Fruit fly (Drosophila melanogaster) whole organism, wandering third instar larva: Measurements from ENCODE around the gene PIP82.

Source experiments
- Abd-B ChIP-seq: fragments of >200 bp; optimal IDR thresholded peaks from 2 replicates; lab custom pipeline; 2017; ENCODE audit warnings: missing biosample characterization, missing genetic modification characterization
- CG9705 ChIP-seq: fragments of 200-800 bp; sonication (Bioruptor generic); optimal IDR thresholded peaks from 2 replicates; lab custom pipeline; 2018; ENCODE audit warnings: missing biosample characterization, mild to moderate bottlenecking, missing genetic modification characterization
- Dfd ChIP-seq: fragments of >200 bp; optimal IDR thresholded peaks from 2 replicates; lab custom pipeline; 2017; ENCODE audit warnings: missing biosample characterization, missing genetic modification characterization
- Dif ChIP-seq: fragments of 200-275, 200-300 bp; sonication (Bioruptor generic); optimal IDR thresholded peaks from 2 replicates; lab custom pipeline; 2018; ENCODE audit warnings: missing biosample characterization, missing genetic modification characterization; ENCODE audit not compliant: partially characterized antibody
- GATAd ChIP-seq: sonication (Bioruptor generic); optimal IDR thresholded peaks from 2 replicates; lab custom pipeline; 2016; ENCODE audit warnings: missing biosample characterization, missing genetic modification characterization
- HLH106 ChIP-seq: fragments of 200-800 bp; optimal IDR thresholded peaks from 3 replicates; lab custom pipeline; 2019; ENCODE audit warnings: missing biosample characterization, mild to moderate bottlenecking, missing genetic modification characterization, moderate library complexity
- Hnf4 ChIP-seq: fragments of 200-800 bp; sonication (Bioruptor generic); optimal IDR thresholded peaks from 2 replicates; lab custom pipeline; 2016; ENCODE audit warnings: missing biosample characterization, mild to moderate bottlenecking, missing genetic modification characterization
- Hr78 ChIP-seq: fragments of >200 bp; optimal IDR thresholded peaks from 2 replicates; lab custom pipeline; 2017; ENCODE audit warnings: missing biosample characterization, missing genetic modification characterization
- Hr83 ChIP-seq: fragments of 200-300 bp; sonication (Bioruptor generic); optimal IDR thresholded peaks from 2 replicates; lab custom pipeline; 2016; ENCODE audit warnings: missing biosample characterization, mild to moderate bottlenecking, missing genetic modification characterization, moderate library complexity; ENCODE audit not compliant: poor library complexity, severe bottlenecking
- Jra ChIP-seq: sonication (Bioruptor generic); optimal IDR thresholded peaks from 2 replicates; lab custom pipeline; 2016; ENCODE audit warnings: missing biosample characterization, missing genetic modification characterization
- Mio ChIP-seq: sonication (Bioruptor generic); optimal IDR thresholded peaks from 2 replicates; lab custom pipeline; 2016; ENCODE audit warnings: missing biosample characterization, missing genetic modification characterization
- N ChIP-seq: fragments of >200 bp; optimal IDR thresholded peaks from 2 replicates; lab custom pipeline; 2018; ENCODE audit warnings: missing biosample characterization, missing external identifiers, missing genetic modification characterization
- OdsH ChIP-seq: fragments of 200-800 bp; sonication (Bioruptor generic); optimal IDR thresholded peaks from 2 replicates; lab custom pipeline; 2016; ENCODE audit warnings: missing biosample characterization, mild to moderate bottlenecking, missing genetic modification characterization
- Rel ChIP-seq, 2 experiments: fragments of 200-800 bp; sonication (Bioruptor generic) in 1 of 2; optimal IDR thresholded peaks; 2 replicates in 1 of 2; 3 replicates in 1 of 2; lab custom pipeline; 2016 to 2019; ENCODE audit warnings: mild to moderate bottlenecking in 2 of 2, missing biosample characterization in 2 of 2, missing genetic modification characterization in 2 of 2, moderate library complexity in 1 of 2
- Sp1 ChIP-seq: fragments of 200-800 bp; sonication (Bioruptor generic); optimal IDR thresholded peaks from 3 replicates; lab custom pipeline; 2019; ENCODE audit warnings: missing biosample characterization, mild to moderate bottlenecking, missing genetic modification characterization, moderate library complexity
- Vsx2 ChIP-seq: fragments of 200-300, 225-300 bp; sonication (Bioruptor generic); optimal IDR thresholded peaks from 2 replicates; lab custom pipeline; 2018; ENCODE audit warnings: missing biosample characterization, missing genetic modification characterization; ENCODE audit not compliant: partially characterized antibody
- br ChIP-seq: fragments of 200-800 bp; sonication (Bioruptor generic); optimal IDR thresholded peaks from 2 replicates; lab custom pipeline; 2016; ENCODE audit warnings: missing biosample characterization, missing genetic modification characterization
- brk ChIP-seq: fragments of 200-800 bp; sonication (Bioruptor generic); optimal IDR thresholded peaks from 2 replicates; lab custom pipeline; 2016; ENCODE audit warnings: missing biosample characterization, mild to moderate bottlenecking, missing genetic modification characterization
- dl ChIP-seq, 2 experiments: fragments of 175-275, 200-275 bp in 1 of 2; fragments of 200-275 bp in 1 of 2; sonication (Bioruptor generic); optimal IDR thresholded peaks; lab custom pipeline; 2018; ENCODE audit warnings: mild to moderate bottlenecking in 2 of 2, missing biosample characterization in 2 of 2, missing genetic modification characterization in 2 of 2, moderate library complexity in 2 of 2; ENCODE audit not compliant: partially characterized antibody in 2 of 2, insufficient read depth in 1 of 2
- dmrt93B ChIP-seq: fragments of 200-800 bp; sonication (Bioruptor generic); optimal IDR thresholded peaks from 2 replicates; lab custom pipeline; 2018; ENCODE audit warnings: missing biosample characterization, mild to moderate bottlenecking, missing genetic modification characterization
- ey ChIP-seq: fragments of 200-800 bp; sonication (Bioruptor generic); optimal IDR thresholded peaks from 2 replicates; lab custom pipeline; 2016; ENCODE audit warnings: missing biosample characterization, missing genetic modification characterization
- foxo ChIP-seq, 2 experiments: fragments of 200-800 bp; sonication (Bioruptor generic); optimal IDR thresholded peaks; 2 replicates in 1 of 2; 3 replicates in 1 of 2; lab custom pipeline; 2016 to 2017; ENCODE audit warnings: missing biosample characterization in 2 of 2, missing genetic modification characterization in 2 of 2
- fru ChIP-seq: fragments of 200-800 bp; sonication (Bioruptor generic); optimal IDR thresholded peaks from 3 replicates; lab custom pipeline; 2016; ENCODE audit warnings: missing biosample characterization, mild to moderate bottlenecking, missing genetic modification characterization
- h ChIP-seq: fragments of 200-800 bp; sonication (Bioruptor generic); optimal IDR thresholded peaks from 3 replicates; lab custom pipeline; 2016; ENCODE audit warnings: missing biosample characterization, mild to moderate bottlenecking, missing genetic modification characterization
- jim ChIP-seq: fragments of 175-275, 200-325 bp; sonication (Bioruptor generic); optimal IDR thresholded peaks from 2 replicates; lab custom pipeline; 2016; ENCODE audit warnings: missing biosample characterization, mild to moderate bottlenecking, missing genetic modification characterization
- lola ChIP-seq: fragments of >200 bp; optimal IDR thresholded peaks from 2 replicates; lab custom pipeline; 2017; ENCODE audit warnings: missing biosample characterization, missing genetic modification characterization
- pan ChIP-seq: fragments of >200 bp; optimal IDR thresholded peaks from 2 replicates; lab custom pipeline; 2017
- psq ChIP-seq: fragments of 200-800 bp; sonication (Bioruptor generic); optimal IDR thresholded peaks from 3 replicates; lab custom pipeline; 2017; ENCODE audit warnings: missing biosample characterization, mild to moderate bottlenecking, missing genetic modification characterization, moderate library complexity
- rgr ChIP-seq: fragments of 200-800 bp; sonication (Bioruptor generic); optimal IDR thresholded peaks from 3 replicates; lab custom pipeline; 2016; ENCODE audit warnings: missing biosample characterization, mild to moderate bottlenecking, missing genetic modification characterization
- sage ChIP-seq: fragments of 200-800 bp; sonication (Bioruptor generic); optimal IDR thresholded peaks from 2 replicates; lab custom pipeline; 2016; ENCODE audit warnings: missing biosample characterization, mild to moderate bottlenecking, missing genetic modification characterization
- sv ChIP-seq: fragments of 200-800 bp; sonication (Bioruptor generic); optimal IDR thresholded peaks from 3 replicates; lab custom pipeline; 2016; ENCODE audit warnings: missing biosample characterization, missing genetic modification characterization
- tai ChIP-seq: sonication (Bioruptor generic); optimal IDR thresholded peaks from 2 replicates; lab custom pipeline; 2016; ENCODE audit warnings: missing biosample characterization, missing genetic modification characterization
- usp ChIP-seq: fragments of >200 bp; optimal IDR thresholded peaks from 2 replicates; lab custom pipeline; 2017; ENCODE audit warnings: missing biosample characterization, missing genetic modification characterization

Gene PIP82

DNA sequence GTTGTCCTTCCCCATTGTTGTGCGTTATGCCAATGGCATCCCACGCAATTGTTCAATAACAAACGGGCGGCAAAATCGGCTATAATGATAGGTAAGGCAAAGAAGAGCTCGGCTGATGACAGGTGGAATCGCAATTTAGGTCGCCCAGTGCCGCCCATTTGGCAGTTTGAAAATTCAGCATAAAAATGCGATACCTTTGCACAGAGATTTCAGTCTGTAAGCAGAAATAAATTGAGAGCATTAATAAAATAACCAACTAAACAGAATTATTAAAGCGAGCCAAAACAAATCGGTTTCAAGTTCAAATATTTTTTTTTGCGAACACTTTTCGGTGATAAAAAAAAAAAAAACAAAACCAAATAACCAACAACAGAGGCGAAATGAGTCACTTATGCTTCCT, 45.8 kb downstream of the PIP82 start, which contains the start of gene CG33223:
TSS of gene CG33223 (minus strand) at position 215 of the 400 bp plus-strand sequence.
- TF ChIP-seq Jra = no peak
- TF ChIP-seq dl (GFP tag; optimal IDR thresholded peaks at IDR 0.05; lab: Kevin White, UChicago; ENCODE audit: insufficient read depth in 1 of 2, partially characterized antibody in 2 of 2) = no peak
- no peak for TF ChIP-seq foxo (GFP tag; optimal IDR thresholded peaks at IDR 0.05; lab: Kevin White, UChicago)
- no peak for TF ChIP-seq h (GFP tag; lab: Kevin White, UChicago)
- no peak for TF ChIP-seq Hr83 (GFP tag; lab: Kevin White, UChicago)
- no peak for TF ChIP-seq fru
- no peak for TF ChIP-seq Vsx2 (GFP tag; lab: Kevin White, UChicago)
- TF ChIP-seq br (GFP tag; lab: Kevin White, UChicago) = no peak
- TF ChIP-seq CG9705 (GFP tag; lab: Kevin White, UChicago) = no peak
- no peak for TF ChIP-seq HLH106
- no peak for TF ChIP-seq sage (GFP tag; lab: Kevin White, UChicago)
- no peak for TF ChIP-seq jim (GFP tag; lab: Kevin White, UChicago)
- TF ChIP-seq sv = no peak
- TF ChIP-seq Hr78 = no peak
- TF ChIP-seq Rel (GFP tag; optimal IDR thresholded peaks at IDR 0.05; lab: Kevin White, UChicago) = no peak
- TF ChIP-seq Rel (tag; optimal IDR thresholded peaks at IDR 0.05; lab: Kevin White, UChicago) = no peak
- TF ChIP-seq, all 38 proteins: peak for 0

DNA sequence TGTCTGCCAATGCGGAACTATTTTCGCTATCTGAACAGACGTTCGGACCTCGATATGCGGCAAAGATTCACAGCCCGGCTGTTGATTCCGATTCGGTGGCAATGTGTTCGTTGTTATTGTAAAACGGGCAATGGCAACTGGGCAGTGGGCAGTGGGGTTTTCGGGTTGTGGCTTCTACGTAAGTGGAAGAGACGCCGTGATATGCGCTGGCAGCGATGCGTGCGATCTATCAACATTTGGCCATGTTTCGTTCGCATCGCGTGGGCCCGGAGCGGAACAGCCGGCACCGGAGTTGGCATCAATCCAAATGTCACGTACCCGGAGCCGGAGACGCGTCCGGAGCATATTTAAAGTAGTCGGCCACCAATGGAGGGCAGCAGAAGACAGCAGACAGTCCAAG, 48.0 kb downstream of the PIP82 start, which contains the start of gene Cp38:
TSS of gene Cp38 (plus strand) at position 376 of the 400 bp plus-strand sequence.
- no peak for TF ChIP-seq tai (GFP tag; lab: Kevin White, UChicago)
- no peak for TF ChIP-seq Abd-B (GFP tag; lab: Kevin White, UChicago)
- TF ChIP-seq sv = no peak
- no peak for TF ChIP-seq ey
- no peak for TF ChIP-seq fru
- no peak for TF ChIP-seq h (GFP tag; lab: Kevin White, UChicago)

DNA sequence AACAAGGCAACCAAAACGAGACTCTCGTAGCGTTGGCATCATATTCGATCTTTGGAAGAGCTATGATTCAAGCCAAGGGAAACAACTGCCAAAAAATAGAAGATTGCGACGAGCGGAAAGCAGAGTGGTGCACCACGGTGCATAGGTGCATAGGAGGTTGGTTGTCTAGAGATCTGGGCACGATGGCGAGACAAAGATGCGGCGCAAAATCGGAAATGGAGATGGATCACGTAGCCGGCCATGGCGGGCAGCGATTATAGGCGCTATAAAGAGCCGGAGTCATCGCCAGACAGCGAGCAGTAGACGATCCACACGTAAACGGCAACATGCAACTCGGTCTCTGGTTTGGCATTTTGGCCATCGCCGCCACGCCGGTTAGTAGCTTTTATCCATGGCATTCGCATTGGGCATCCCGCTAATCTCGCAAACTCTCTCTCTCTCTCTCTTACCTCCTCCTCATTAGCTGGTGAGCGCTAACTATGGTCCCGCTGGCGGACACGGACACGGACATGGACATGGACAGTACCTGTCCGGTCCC, 50.4 kb downstream of the PIP82 start, which contains the start of gene Cp36:
TSS of gene Cp36 (plus strand) at position 289 of the 538 bp plus-strand sequence.
- no peak for TF ChIP-seq br (GFP tag; lab: Kevin White, UChicago)
- no peak for TF ChIP-seq lola (GFP tag; lab: Kevin White, UChicago)
- no peak for TF ChIP-seq usp (GFP tag; lab: Kevin White, UChicago)
- no peak for TF ChIP-seq jim (GFP tag; lab: Kevin White, UChicago)
- TF ChIP-seq foxo (GFP tag; optimal IDR thresholded peaks at IDR 0.05; lab: Kevin White, UChicago) = no peak
- no peak for TF ChIP-seq rgr (GFP tag; lab: Kevin White, UChicago)
- no peak for TF ChIP-seq fru
- no peak for TF ChIP-seq Hnf4 (GFP tag; lab: Kevin White, UChicago)
- TF ChIP-seq Mio = no peak
- no peak for TF ChIP-seq Dfd
- TF ChIP-seq dmrt93B (GFP tag; lab: Kevin White, UChicago) = no peak
- TF ChIP-seq psq (GFP tag; lab: Kevin White, UChicago) = no peak
- no peak for TF ChIP-seq GATAd (GFP tag; lab: Kevin White, UChicago)
- TF ChIP-seq Rel (GFP tag; optimal IDR thresholded peaks at IDR 0.05; lab: Kevin White, UChicago) = no peak
- no peak for TF ChIP-seq Rel (tag; optimal IDR thresholded peaks at IDR 0.05; lab: Kevin White, UChicago)
- no peak for TF ChIP-seq Abd-B (GFP tag; lab: Kevin White, UChicago)
- TF ChIP-seq Sp1 (GFP tag; lab: Kevin White, UChicago) = no peak
- TF ChIP-seq Hr78 = no peak

DNA sequence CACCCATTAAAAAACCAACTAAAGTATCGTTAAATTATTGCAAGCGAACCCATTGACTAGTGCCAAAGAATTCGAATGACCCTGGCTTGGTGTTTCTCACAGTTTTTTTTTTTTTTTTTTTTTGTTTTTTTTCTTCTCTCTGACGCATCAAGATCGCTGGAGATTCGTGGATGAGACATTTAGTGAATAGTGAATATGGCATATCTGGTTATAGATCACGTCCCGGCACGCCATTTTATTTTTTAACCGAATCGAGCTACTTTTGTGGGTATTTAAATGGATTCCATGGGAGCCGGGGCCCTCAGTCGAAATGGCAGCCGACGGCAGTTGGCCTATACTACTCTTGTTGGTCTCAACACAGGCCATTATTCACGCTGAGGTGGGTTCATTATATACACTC, 52.7 kb downstream of the PIP82 start, which contains the start of gene Cp7Fc:
TSS of gene Cp7Fc (plus strand) at position 301 of the 400 bp plus-strand sequence.
- TF ChIP-seq OdsH (GFP tag; lab: Kevin White, UChicago) (no peak), sage (GFP tag; lab: Kevin White, UChicago) (no peak), Mio (no peak), brk (GFP tag; lab: Kevin White, UChicago) (no peak)
- TF ChIP-seq, all 38 proteins: peak for 0

DNA sequence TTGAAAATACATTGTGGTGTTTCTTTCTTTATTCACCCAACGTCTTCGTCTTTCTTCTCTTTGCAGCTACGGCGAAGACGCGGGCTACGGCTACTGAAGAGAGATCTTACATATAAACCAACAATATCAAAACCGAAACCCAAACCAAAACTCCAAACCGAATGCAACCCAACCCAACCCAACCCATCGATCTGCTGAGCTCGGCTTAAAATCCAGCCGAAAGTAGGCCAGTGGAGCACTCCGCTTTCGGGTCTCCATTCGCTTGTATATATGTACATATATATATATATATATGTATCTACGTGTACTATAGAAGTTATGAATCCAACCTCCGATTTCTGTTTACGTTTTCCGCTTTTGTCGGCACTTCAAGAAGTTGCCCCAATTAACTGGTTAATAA, 53.8 kb downstream of the PIP82 start:
- TF ChIP-seq Hnf4 (GFP tag; lab: Kevin White, UChicago) (no peak), Jra (no peak), Sp1 (GFP tag; lab: Kevin White, UChicago) (no peak), ey (no peak), pan (lab: Kevin White, UChicago) (no peak), lola (GFP tag; lab: Kevin White, UChicago) (no peak), h (GFP tag; lab: Kevin White, UChicago) (no peak), Dif (GFP tag; lab: Kevin White, UChicago) (no peak), sage (GFP tag; lab: Kevin White, UChicago) (no peak), brk (GFP tag; lab: Kevin White, UChicago) (no peak), br (GFP tag; lab: Kevin White, UChicago) (no peak), HLH106 (no peak), N (GFP tag; lab: Kevin White, UChicago) (no peak), Mio (no peak), Rel (GFP tag; optimal IDR thresholded peaks at IDR 0.05; lab: Kevin White, UChicago) (no peak), Rel (tag; optimal IDR thresholded peaks at IDR 0.05; lab: Kevin White, UChicago) (no peak), foxo (GFP tag; optimal IDR thresholded peaks at IDR 0.05; lab: Kevin White, UChicago) (no peak), psq (GFP tag; lab: Kevin White, UChicago) (no peak), Hr83 (GFP tag; lab: Kevin White, UChicago) (no peak), CG9705 (GFP tag; lab: Kevin White, UChicago) (no peak), sv (no peak)
- TF ChIP-seq, all 38 proteins: peak for 0
